Fruit fly (Drosophila melanogaster): ENCODE results near the gene CG31835.

CG31835 gene

DNA sequence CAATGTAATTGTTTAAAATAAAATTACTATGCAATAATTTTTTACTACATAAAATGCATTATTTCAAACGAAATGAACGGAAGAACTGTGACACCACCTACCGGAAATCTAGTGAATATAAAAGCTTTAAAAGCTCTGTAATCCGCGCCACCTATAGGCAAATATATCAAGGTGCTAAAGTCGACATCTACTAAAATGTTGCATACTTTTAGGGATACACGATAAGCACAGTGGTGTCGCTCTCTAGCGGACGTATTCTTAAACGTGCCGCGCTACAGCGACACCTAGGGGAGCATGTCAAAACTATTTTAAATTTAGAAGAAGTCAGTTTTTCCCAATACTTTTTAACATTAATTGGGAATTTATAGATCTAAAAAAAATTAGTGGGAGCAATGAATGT, 29.4 kb upstream of the CG31835 start (continued):
- peak; percentile 33; the same call in 1 of the 3 replicates for TF ChIP-seq CG11093 (GFP tag; IDR thresholded peaks at IDR 0.05)
- peak; percentile 66 for TF ChIP-seq ttk (GFP tag; IDR thresholded peaks at IDR 0.05)
- TF ChIP-seq CG1603 (tag; optimal IDR thresholded peaks at IDR 0.05): peak; percentile 51
- TF ChIP-seq CG16813 (GFP tag; IDR thresholded peaks at IDR 0.05; ENCODE audit: partially characterized antibody): no peak
- TF ChIP-seq Ets65A (GFP tag): peak; percentile 96
- peak; percentile 16 for TF ChIP-seq Vsx1 (GFP tag; optimal IDR thresholded peaks at IDR 0.05)
- no peak for TF ChIP-seq CG18011 (GFP tag; optimal IDR thresholded peaks at IDR 0.05)
- peak; percentile 76 for TF ChIP-seq zen (tag; optimal IDR thresholded peaks at IDR 0.05)
- peak; percentile 78 for TF ChIP-seq CG2712 (tag; optimal IDR thresholded peaks at IDR 0.05)
- TF ChIP-seq CoRest (tag; optimal IDR thresholded peaks at IDR 0.05): peak; percentile 59
- no peak for TF ChIP-seq CG7928 (GFP tag; optimal IDR thresholded peaks at IDR 0.05)
- peak; percentile 68 for TF ChIP-seq trem (tag; optimal IDR thresholded peaks at IDR 0.05)
- TF ChIP-seq dati (GFP tag; IDR thresholded peaks at IDR 0.05): no peak
- peak; percentile 35 for TF ChIP-seq CG4404 (GFP tag; IDR thresholded peaks at IDR 0.05)
- TF ChIP-seq ro (GFP tag; IDR thresholded peaks at IDR 0.05): no peak; the same call in none of the 2 replicates
- TF ChIP-seq CG6765 (GFP tag; optimal IDR thresholded peaks at IDR 0.05): no peak
- TF ChIP-seq pfk (GFP tag; optimal IDR thresholded peaks at IDR 0.05): peak; percentile 39
- TF ChIP-seq stc (GFP tag; IDR thresholded peaks at IDR 0.05): peak; percentile 56
- TF ChIP-seq ap (GFP tag; IDR thresholded peaks at IDR 0.05): no peak
- no peak for TF ChIP-seq luna (GFP tag; optimal IDR thresholded peaks at IDR 0.05)
- TF ChIP-seq stwl (tag; optimal IDR thresholded peaks at IDR 0.05): peak; percentile 93
- peak; percentile 87 for TF ChIP-seq Rfx (GFP tag; IDR thresholded peaks at IDR 0.05)
- no peak for TF ChIP-seq vfl (GFP tag; optimal IDR thresholded peaks at IDR 0.05)
- TF ChIP-seq CG18764 (GFP tag; optimal IDR thresholded peaks at IDR 0.05): peak; percentile 61
- peak; percentile 67 for TF ChIP-seq mirr (GFP tag; optimal IDR thresholded peaks at IDR 0.05)
- peak; percentile 25; the same call in 1 of the 3 replicates for TF ChIP-seq CG7357 (GFP tag; IDR thresholded peaks at IDR 0.05)
- TF ChIP-seq slp2 (GFP tag; optimal IDR thresholded peaks at IDR 0.05): peak; percentile 83
- peak; percentile 58 for TF ChIP-seq Bteb2 (GFP tag; optimal IDR thresholded peaks at IDR 0.05)
- no peak for TF ChIP-seq fd64A (GFP tag; optimal IDR thresholded peaks at IDR 0.05)
- TF ChIP-seq CG11398 (GFP tag; optimal IDR thresholded peaks at IDR 0.05): peak; percentile 7
- no peak for TF ChIP-seq Poxn (GFP tag; IDR thresholded peaks at IDR 0.05)
- TF ChIP-seq chn (GFP tag; optimal IDR thresholded peaks at IDR 0.05): peak; percentile 67
- TF ChIP-seq onecut (GFP tag; IDR thresholded peaks at IDR 0.05): peak; percentile 84
- TF ChIP-seq pzg (GFP tag; optimal IDR thresholded peaks at IDR 0.05): peak; percentile 8
- TF ChIP-seq mld (GFP tag; IDR thresholded peaks at IDR 0.05; ENCODE audit: partially characterized antibody): no peak
- TF ChIP-seq CG9727 (GFP tag; optimal IDR thresholded peaks at IDR 0.05): peak; percentile 62
- TF ChIP-seq usp (GFP tag; optimal IDR thresholded peaks at IDR 0.05): no peak
- TF ChIP-seq psq (GFP tag; optimal IDR thresholded peaks at IDR 0.05): no peak
- peak; percentile 46 for TF ChIP-seq pita (GFP tag; optimal IDR thresholded peaks at IDR 0.05)
- TF ChIP-seq al (GFP tag; IDR thresholded peaks at IDR 0.05): no peak
- no peak for TF ChIP-seq CG12299 (tag; optimal IDR thresholded peaks at IDR 0.05)
- TF ChIP-seq h (optimal IDR thresholded peaks at IDR 0.05): no peak
- TF ChIP-seq dpn (GFP tag; optimal IDR thresholded peaks at IDR 0.05): peak; percentile 74 to 87
- peak; percentile 11 for TF ChIP-seq CG13296 (GFP tag; optimal IDR thresholded peaks at IDR 0.05)
- TF ChIP-seq CG4820 (GFP tag; optimal IDR thresholded peaks at IDR 0.05): peak; percentile 77
- TF ChIP-seq Abd-B (GFP tag; optimal IDR thresholded peaks at IDR 0.05): peak; percentile 42
- no peak for TF ChIP-seq CG12219 (GFP tag; optimal IDR thresholded peaks at IDR 0.05)
- TF ChIP-seq Tbp (GFP tag; optimal IDR thresholded peaks at IDR 0.05): no peak
- peak; percentile 71 for TF ChIP-seq CG1792 (GFP tag; optimal IDR thresholded peaks at IDR 0.05)
- peak; percentile 28 for TF ChIP-seq wek (GFP tag; optimal IDR thresholded peaks at IDR 0.05)
- TF ChIP-seq slou (GFP tag; optimal IDR thresholded peaks at IDR 0.05): peak; percentile 39
- peak; percentile 40; the same call in 1 of the 2 replicates for TF ChIP-seq CG7372 (GFP tag; IDR thresholded peaks at IDR 0.05)
